Fruit fly (Drosophila melanogaster) whole organism, embryonic: ENCODE results near the gene Pdzd8.
A peak's percentile ranks its signal among the peaks of the same experiment; 100 is the strongest.

Experiments
- Atf3 ChIP-seq: fragments of 200-800 bp; sonication (Bioruptor generic); optimal IDR thresholded peaks from 3 replicates; lab custom pipeline; 2016; ENCODE audit warnings: missing biosample characterization, missing genetic modification characterization
- Awh ChIP-seq: fragments of 200-800 bp; sonication (Bioruptor generic); IDR thresholded peaks from 2 replicates; pipeline ENCODE4, ENCODE4 v1.3.6; 2022; ENCODE audit warnings: missing biosample characterization, missing genetic modification characterization
- B-H1 ChIP-seq: fragments of 200-800 bp; sonication (Bioruptor generic); IDR thresholded peaks from 3 replicates; pipeline ENCODE4 v1.3.6; 2022; ENCODE audit warnings: missing biosample characterization, missing genetic modification characterization
- Bteb2 ChIP-seq: fragments of 200-800 bp; sonication (Bioruptor generic); optimal IDR thresholded peaks from 2 replicates; lab custom pipeline; 2016; ENCODE audit warnings: missing biosample characterization, missing genetic modification characterization
- CG12104 ChIP-seq: fragments of 200-800 bp; sonication (Bioruptor generic); optimal IDR thresholded peaks from 3 replicates; lab custom pipeline; 2016; ENCODE audit warnings: missing biosample characterization, missing genetic modification characterization
- CG14860 ChIP-seq: fragments of 200-800 bp; sonication (Bioruptor generic); IDR thresholded peaks from 3 replicates; pipeline ENCODE4 v1.3.6; 2022; ENCODE audit warnings: missing biosample characterization, missing genetic modification characterization; ENCODE audit not compliant: partially characterized antibody
- CG17568 ChIP-seq: fragments of 200-800 bp; sonication (Bioruptor generic); optimal IDR thresholded peaks from 2 replicates; lab custom pipeline; 2018; ENCODE audit warnings: missing biosample characterization, mild to moderate bottlenecking, missing genetic modification characterization, moderate library complexity
- CG1792 ChIP-seq: fragments of 200-800 bp; sonication (Bioruptor generic); optimal IDR thresholded peaks from 2 replicates; lab custom pipeline; 2016; ENCODE audit warnings: missing biosample characterization, missing genetic modification characterization
- CG18262 ChIP-seq: fragments of 200-800 bp; optimal IDR thresholded peaks from 3 replicates; lab custom pipeline; 2019; ENCODE audit warnings: missing biosample characterization, mild to moderate bottlenecking, missing genetic modification characterization, moderate library complexity
- CG18599 ChIP-seq: fragments of 200-800 bp; sonication (Bioruptor generic); optimal IDR thresholded peaks from 3 replicates; lab custom pipeline; 2017; ENCODE audit warnings: missing biosample characterization, missing genetic modification characterization, mild to moderate bottlenecking, moderate library complexity, missing genetic modification reagents
- CG18764 ChIP-seq: fragments of 200-800 bp; sonication (Bioruptor generic); optimal IDR thresholded peaks from 3 replicates; lab custom pipeline; 2016; ENCODE audit warnings: missing biosample characterization, missing genetic modification characterization
- CG2678 ChIP-seq: fragments of 200-800 bp; sonication (Bioruptor generic); optimal IDR thresholded peaks from 3 replicates; lab custom pipeline; 2019; ENCODE audit warnings: missing biosample characterization, mild to moderate bottlenecking, missing genetic modification characterization, moderate library complexity
- CG3726 ChIP-seq: fragments of 200-800 bp; sonication (Bioruptor generic); IDR thresholded peaks from 3 replicates; pipeline ENCODE4, ENCODE4 v1.3.6; 2022; ENCODE audit warnings: missing biosample characterization, missing genetic modification characterization
- CG42726 ChIP-seq: fragments of 200-800 bp; sonication (Bioruptor generic); IDR thresholded peaks from 2 replicates; pipeline ENCODE4 v1.3.6; 2022; ENCODE audit warnings: missing biosample characterization, missing genetic modification characterization; ENCODE audit not compliant: partially characterized antibody
- CG4328 ChIP-seq: fragments of 200-800 bp; sonication (Bioruptor generic); optimal IDR thresholded peaks from 3 replicates; lab custom pipeline; 2017; ENCODE audit warnings: missing biosample characterization, missing genetic modification reagents, missing genetic modification characterization
- CG5180 ChIP-seq: fragments of 200-800 bp; sonication (Bioruptor generic); optimal IDR thresholded peaks from 3 replicates; lab custom pipeline; 2017; ENCODE audit warnings: missing biosample characterization, missing genetic modification characterization, mild to moderate bottlenecking, moderate library complexity, missing genetic modification reagents
- CG6765 ChIP-seq: fragments of 200-800 bp; sonication (Bioruptor generic); optimal IDR thresholded peaks from 3 replicates; lab custom pipeline; 2017; ENCODE audit warnings: missing biosample characterization, mild to moderate bottlenecking, missing genetic modification characterization
- CG7372 ChIP-seq: fragments of 200-800 bp; sonication (Bioruptor generic); IDR thresholded peaks from 2 replicates; pipeline ENCODE4 v1.3.6; 2022; ENCODE audit warnings: missing biosample characterization, missing genetic modification characterization
- CG7963 ChIP-seq: fragments of 200-800 bp; sonication (Bioruptor generic); IDR thresholded peaks from 3 replicates; pipeline ENCODE4 v1.3.6; 2022; ENCODE audit warnings: missing biosample characterization, missing genetic modification characterization; ENCODE audit not compliant: partially characterized antibody
- CG9797 ChIP-seq: fragments of 200-800 bp; sonication (Bioruptor generic); optimal IDR thresholded peaks from 3 replicates; lab custom pipeline; 2018; ENCODE audit warnings: missing biosample characterization, mild to moderate bottlenecking, missing genetic modification characterization
- CG9817 ChIP-seq: fragments of 200-800 bp; sonication (Bioruptor generic); optimal IDR thresholded peaks from 2 replicates; lab custom pipeline; 2018; ENCODE audit warnings: missing biosample characterization, mild to moderate bottlenecking, missing genetic modification characterization, moderate library complexity
- CG9876 ChIP-seq: fragments of 200-800 bp; sonication (Bioruptor generic); optimal IDR thresholded peaks from 2 replicates; lab custom pipeline; 2016; ENCODE audit warnings: missing biosample characterization, missing genetic modification characterization
- CG9932 ChIP-seq: fragments of 200-800 bp; sonication (Bioruptor generic); IDR thresholded peaks from 2 replicates; pipeline ENCODE4 v1.3.6; 2022; ENCODE audit warnings: missing biosample characterization, missing genetic modification characterization
- CHES-1-like ChIP-seq: fragments of 200-800 bp; sonication (Bioruptor generic); optimal IDR thresholded peaks from 2 replicates; lab custom pipeline; 2016; ENCODE audit warnings: missing biosample characterization, missing genetic modification characterization
- Fer2 ChIP-seq: fragments of 200-800 bp; sonication (Bioruptor generic); optimal IDR thresholded peaks from 2 replicates; lab custom pipeline; 2018; ENCODE audit warnings: missing biosample characterization, mild to moderate bottlenecking, missing genetic modification characterization, moderate library complexity
- HHEX ChIP-seq: fragments of 200-800 bp; sonication (Bioruptor generic); optimal IDR thresholded peaks from 3 replicates; lab custom pipeline; 2017; ENCODE audit warnings: missing biosample characterization, mild to moderate bottlenecking, missing genetic modification characterization, missing genetic modification reagents
- HmgZ ChIP-seq: fragments of 200-800 bp; sonication (Bioruptor generic); optimal IDR thresholded peaks from 2 replicates; lab custom pipeline; 2018; ENCODE audit warnings: missing biosample characterization, mild to moderate bottlenecking, missing genetic modification characterization
- Hmr ChIP-seq: fragments of 200-800 bp; sonication (Bioruptor generic); optimal IDR thresholded peaks from 3 replicates; lab custom pipeline; 2017; ENCODE audit warnings: mild to moderate bottlenecking, missing biosample characterization, missing genetic modification reagents, missing genetic modification characterization
- NC2β ChIP-seq: fragments of 200-800 bp; sonication (Bioruptor generic); optimal IDR thresholded peaks from 2 replicates; lab custom pipeline; 2016; ENCODE audit warnings: missing biosample characterization, missing genetic modification characterization
- Ptx1 ChIP-seq: fragments of 200-800 bp; sonication (Bioruptor generic); IDR thresholded peaks from 2 replicates; pipeline ENCODE4 v1.3.6; 2022; ENCODE audit warnings: missing biosample characterization, missing genetic modification characterization
- Six4 ChIP-seq: fragments of 200-800 bp; sonication (Bioruptor generic); optimal IDR thresholded peaks from 2 replicates; lab custom pipeline; 2016; ENCODE audit warnings: missing biosample characterization, missing genetic modification characterization
- Sox100B ChIP-seq: fragments of 200-800 bp; sonication (Bioruptor generic); optimal IDR thresholded peaks from 3 replicates; lab custom pipeline; 2018; ENCODE audit warnings: missing biosample characterization, mild to moderate bottlenecking, missing genetic modification characterization
- Ssrp ChIP-seq: fragments of 200-800 bp; sonication (Bioruptor generic); optimal IDR thresholded peaks from 2 replicates; lab custom pipeline; 2018; ENCODE audit warnings: missing biosample characterization, mild to moderate bottlenecking, missing genetic modification characterization, moderate library complexity
- Vsx1 ChIP-seq: fragments of 200-800 bp; sonication (Bioruptor generic); optimal IDR thresholded peaks from 2 replicates; lab custom pipeline; 2017; ENCODE audit warnings: missing biosample characterization, mild to moderate bottlenecking, missing genetic modification characterization, missing genetic modification reagents
- abd-A ChIP-seq: fragments of 200-800 bp; sonication (Bioruptor generic); optimal IDR thresholded peaks from 3 replicates; lab custom pipeline; 2019; ENCODE audit warnings: missing biosample characterization, mild to moderate bottlenecking, missing genetic modification characterization, moderate library complexity
- aop ChIP-seq: fragments of 200-800 bp; sonication (Bioruptor generic); IDR thresholded peaks from 2 replicates; pipeline ENCODE4 v1.3.6; 2022; ENCODE audit warnings: missing biosample characterization, missing genetic modification characterization
- bsh ChIP-seq, 2 experiments: fragments of 200-800 bp; sonication (Bioruptor generic); optimal IDR thresholded peaks; 2 replicates each; lab custom pipeline; 2017 to 2018; ENCODE audit warnings: mild to moderate bottlenecking in 2 of 2, missing biosample characterization in 2 of 2, missing genetic modification characterization in 2 of 2, moderate library complexity in 1 of 2
- chn ChIP-seq: fragments of 200-800 bp; sonication (Bioruptor generic); optimal IDR thresholded peaks from 2 replicates; lab custom pipeline; 2016; ENCODE audit warnings: missing biosample characterization, missing genetic modification characterization
- ci ChIP-seq: fragments of 200-800 bp; sonication (Bioruptor generic); IDR thresholded peaks from 3 replicates; pipeline ENCODE4 v1.3.6; 2022; ENCODE audit warnings: missing biosample characterization, missing genetic modification characterization
- crc ChIP-seq: fragments of 200-800 bp; sonication (Bioruptor generic); optimal IDR thresholded peaks from 2 replicates; lab custom pipeline; 2016; ENCODE audit warnings: missing biosample characterization, missing genetic modification characterization
- dan ChIP-seq: fragments of 200-800 bp; sonication (Bioruptor generic); IDR thresholded peaks from 2 replicates; pipeline ENCODE4 v1.3.6; 2022; ENCODE audit warnings: missing biosample characterization, missing genetic modification characterization
- dm ChIP-seq: fragments of 200-800 bp; sonication (Bioruptor generic); optimal IDR thresholded peaks from 3 replicates; lab custom pipeline; 2016; ENCODE audit warnings: missing biosample characterization, missing genetic modification characterization
- grau ChIP-seq: fragments of 200-800 bp; optimal IDR thresholded peaks from 3 replicates; lab custom pipeline; 2019; ENCODE audit warnings: missing biosample characterization, mild to moderate bottlenecking, missing genetic modification characterization, moderate library complexity
- ind ChIP-seq: fragments of 200-800 bp; sonication (Bioruptor generic); optimal IDR thresholded peaks from 3 replicates; lab custom pipeline; 2016; ENCODE audit warnings: missing biosample characterization, missing genetic modification characterization
- nerfin-2 ChIP-seq: fragments of 200-800 bp; sonication (Bioruptor generic); IDR thresholded peaks from 2 replicates; pipeline ENCODE4 v1.3.6; 2022; ENCODE audit warnings: missing biosample characterization, missing genetic modification characterization; ENCODE audit not compliant: partially characterized antibody
- pb ChIP-seq: fragments of 200-800 bp; sonication (Bioruptor generic); optimal IDR thresholded peaks from 3 replicates; lab custom pipeline; 2016; ENCODE audit warnings: missing biosample characterization, missing genetic modification characterization
- pita ChIP-seq: fragments of 200-800 bp; sonication (Bioruptor generic); optimal IDR thresholded peaks from 2 replicates; lab custom pipeline; 2017; ENCODE audit warnings: missing biosample characterization, mild to moderate bottlenecking, missing genetic modification characterization
- seq ChIP-seq: fragments of 200-800 bp; sonication (Bioruptor generic); IDR thresholded peaks from 2 replicates; pipeline ENCODE4 v1.3.6; 2022; ENCODE audit warnings: missing biosample characterization, missing genetic modification characterization
- ssp ChIP-seq: fragments of 200-800 bp; sonication (Bioruptor generic); IDR thresholded peaks from 2 replicates; pipeline ENCODE4 v1.3.6; 2022; ENCODE audit warnings: missing biosample characterization, missing genetic modification characterization
- toy ChIP-seq: fragments of 200-800 bp; sonication (Bioruptor generic); IDR thresholded peaks from 2 replicates; pipeline ENCODE4 v1.3.6; 2022; ENCODE audit warnings: missing biosample characterization, missing genetic modification characterization
- vfl ChIP-seq: fragments of 200-800 bp; sonication (Bioruptor generic); optimal IDR thresholded peaks from 2 replicates; lab custom pipeline; 2016; ENCODE audit warnings: missing biosample characterization, missing genetic modification characterization

Pdzd8 gene

DNA sequence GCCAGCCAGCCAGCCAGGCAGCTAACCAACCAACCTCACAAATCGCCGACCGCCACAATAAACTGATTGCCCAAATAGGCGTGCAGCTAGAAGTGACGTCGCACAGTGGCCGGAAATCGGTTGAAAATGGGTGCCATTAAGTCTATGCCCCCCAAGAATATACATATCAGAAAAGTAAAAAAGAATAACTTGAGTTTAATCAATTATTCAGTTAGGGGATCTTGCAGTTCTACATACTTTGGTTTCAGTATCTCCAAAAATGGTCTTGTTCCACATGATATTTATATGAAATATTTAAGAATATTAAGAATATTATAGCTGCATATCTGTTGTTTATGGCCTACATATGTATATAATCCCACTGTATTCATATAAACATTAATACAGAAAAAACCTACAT lies 45.3 kb downstream of the Pdzd8 start (continued):
- TF ChIP-seq CG42726 (GFP tag; lab: Robert Waterston, UW) (no peak), Atf3 (GFP tag; lab: Kevin White, UChicago) (no peak), Fer2 (tag; lab: Kevin White, UChicago) (peak; percentile 27), pb (GFP tag; lab: Kevin White, UChicago) (no peak), HmgZ (tag; lab: Kevin White, UChicago) (no peak), CG9932 (GFP tag; lab: Robert Waterston, UW) (peak; percentile 58), CG7372 (GFP tag; lab: Robert Waterston, UW) (no peak), CG14860 (GFP tag; lab: Robert Waterston, UW) (no peak), CG6765 (GFP tag; lab: Kevin White, UChicago) (no peak), Sox100B (GFP tag; lab: Kevin White, UChicago) (peak; percentile 51), dm (GFP tag; lab: Kevin White, UChicago) (no peak), nerfin-2 (GFP tag; lab: Robert Waterston, UW) (no peak), pita (no peak), CG17568 (GFP tag; lab: Kevin White, UChicago) (no peak), CG7963 (GFP tag; lab: Robert Waterston, UW) (no peak), CG18262 (tag; lab: Kevin White, UChicago) (no peak), B-H1 (no peak), grau (tag; lab: Kevin White, UChicago) (peak; percentile 67), abd-A (no peak), toy (GFP tag; lab: Robert Waterston, UW) (no peak), CG18764 (GFP tag; lab: Kevin White, UChicago) (no peak), CG12104 (GFP tag; lab: Kevin White, UChicago) (peak; percentile 29), CG18599 (peak; percentile 57), CG1792 (GFP tag; lab: Kevin White, UChicago) (no peak), vfl (GFP tag; lab: Kevin White, UChicago) (no peak), CG2678 (tag; lab: Kevin White, UChicago) (peak; percentile 70), CG9876 (no peak), CHES-1-like (no peak), CG5180 (GFP tag; lab: Kevin White, UChicago) (peak; percentile 19), CG4328 (GFP tag; lab: Kevin White, UChicago) (peak; percentile 46), Awh (GFP tag; lab: Robert Waterston, UW) (0 out of 2 replicates have a peak, but pooled peaks have one; percentile 16), CG3726 (GFP tag; lab: Robert Waterston, UW) (no peak), aop (GFP tag; lab: Robert Waterston, UW) (no peak), bsh (GFP tag; optimal IDR thresholded peaks at IDR 0.05; lab: Kevin White, UChicago) (peak in 1 of 2 experiments; percentile 31), Ssrp (tag; lab: Kevin White, UChicago) (peak; percentile 3), ssp (GFP tag; lab: Robert Waterston, UW) (no peak), Six4 (GFP tag; lab: Kevin White, UChicago) (no peak), ind (GFP tag; lab: Kevin White, UChicago) (peak; percentile 29), crc (GFP tag; lab: Kevin White, UChicago) (no peak), HHEX (GFP tag; lab: Kevin White, UChicago) (peak; percentile 48), seq (GFP tag; lab: Robert Waterston, UW) (0 out of 2 replicates have a peak, but pooled peaks have one; percentile 14), ci (GFP tag; lab: Robert Waterston, UW) (no peak), Ptx1 (GFP tag; lab: Robert Waterston, UW) (no peak), CG9817 (tag; lab: Kevin White, UChicago) (peak; percentile 54), chn (GFP tag; lab: Kevin White, UChicago) (no peak), CG9797 (GFP tag; lab: Kevin White, UChicago) (no peak), Vsx1 (GFP tag; lab: Kevin White, UChicago) (no peak), dan (GFP tag; lab: Robert Waterston, UW) (no peak), Bteb2 (GFP tag; lab: Kevin White, UChicago) (no peak), NC2β (GFP tag; lab: Kevin White, UChicago) (no peak), Hmr (GFP tag; lab: Kevin White, UChicago) (peak; percentile 49)
